Fruit fly (Drosophila melanogaster) whole organism, embryonic: Measurements from ENCODE around the gene CG7149.

Source experiments
- CG10543 ChIP-seq: fragments of 200-800 bp; sonication (Bioruptor generic); optimal IDR thresholded peaks from 3 replicates; lab custom pipeline; 2017; ENCODE audit warnings: missing biosample characterization, mild to moderate bottlenecking, missing genetic modification characterization, moderate library complexity
- CG12104 ChIP-seq: fragments of 200-800 bp; sonication (Bioruptor generic); optimal IDR thresholded peaks from 3 replicates; lab custom pipeline; 2016; ENCODE audit warnings: missing biosample characterization, missing genetic modification characterization
- CG13894 ChIP-seq: fragments of 200-800 bp; sonication (Bioruptor generic); optimal IDR thresholded peaks from 3 replicates; lab custom pipeline; 2018; ENCODE audit warnings: missing biosample characterization, mild to moderate bottlenecking, missing genetic modification characterization, moderate library complexity
- CG14441 ChIP-seq: fragments of 200-800 bp; sonication (Bioruptor generic); IDR thresholded peaks from 2 replicates; pipeline ENCODE4 v1.3.6; 2022; ENCODE audit warnings: missing biosample characterization, missing genetic modification characterization
- CG14860 ChIP-seq: fragments of 200-800 bp; sonication (Bioruptor generic); IDR thresholded peaks from 3 replicates; pipeline ENCODE4 v1.3.6; 2022; ENCODE audit warnings: missing biosample characterization, missing genetic modification characterization; ENCODE audit not compliant: partially characterized antibody
- CG14965 ChIP-seq: fragments of 200-800 bp; sonication (Bioruptor generic); optimal IDR thresholded peaks from 2 replicates; lab custom pipeline; 2016; ENCODE audit warnings: missing biosample characterization, missing genetic modification characterization, borderline replicate concordance
- CG30431 ChIP-seq: fragments of 200-800 bp; sonication (Bioruptor generic); optimal IDR thresholded peaks from 2 replicates; lab custom pipeline; 2017; ENCODE audit warnings: missing biosample characterization, missing genetic modification characterization
- CG4328 ChIP-seq: fragments of 200-800 bp; sonication (Bioruptor generic); optimal IDR thresholded peaks from 3 replicates; lab custom pipeline; 2017; ENCODE audit warnings: missing biosample characterization, missing genetic modification reagents, missing genetic modification characterization
- CG4854 ChIP-seq: fragments of 200-800 bp; sonication (Bioruptor generic); optimal IDR thresholded peaks from 2 replicates; lab custom pipeline; 2016; ENCODE audit warnings: missing biosample characterization, missing genetic modification characterization, inconsistent platforms
- CG6654 ChIP-seq: fragments of 200-800 bp; sonication (Bioruptor generic); optimal IDR thresholded peaks from 2 replicates; lab custom pipeline; 2017; ENCODE audit warnings: missing biosample characterization, mild to moderate bottlenecking, missing genetic modification characterization
- CG8359 ChIP-seq: fragments of 200-800 bp; sonication (Bioruptor generic); optimal IDR thresholded peaks from 2 replicates; lab custom pipeline; 2017; ENCODE audit warnings: missing biosample characterization, mild to moderate bottlenecking, missing genetic modification characterization, borderline replicate concordance
- CG8388 ChIP-seq: fragments of 200-800 bp; sonication (Bioruptor generic); optimal IDR thresholded peaks from 2 replicates; lab custom pipeline; 2019; ENCODE audit warnings: missing biosample characterization, mild to moderate bottlenecking, missing genetic modification characterization, moderate library complexity
- CG8765 ChIP-seq: fragments of 200-800 bp; sonication (Bioruptor generic); IDR thresholded peaks from 2 replicates; pipeline ENCODE4 v1.3.6; 2022; ENCODE audit warnings: missing biosample characterization, missing genetic modification characterization
- CG9727 ChIP-seq: fragments of 200-800 bp; sonication (Bioruptor generic); optimal IDR thresholded peaks from 3 replicates; lab custom pipeline; 2017; ENCODE audit warnings: missing biosample characterization, mild to moderate bottlenecking, missing genetic modification characterization
- CHES-1-like ChIP-seq: fragments of 200-800 bp; sonication (Bioruptor generic); optimal IDR thresholded peaks from 2 replicates; lab custom pipeline; 2016; ENCODE audit warnings: missing biosample characterization, missing genetic modification characterization
- Camta ChIP-seq: fragments of 200-800 bp; sonication (Bioruptor generic); optimal IDR thresholded peaks from 2 replicates; lab custom pipeline; 2016; ENCODE audit warnings: missing biosample characterization, missing genetic modification characterization
- CkIIα-i1 ChIP-seq: fragments of 200-800 bp; sonication (Bioruptor generic); IDR thresholded peaks from 2 replicates; pipeline ENCODE4 v1.3.6; 2022; ENCODE audit warnings: missing biosample characterization, missing genetic modification characterization
- CrebB ChIP-seq: fragments of 200-800 bp; sonication (Bioruptor generic); optimal IDR thresholded peaks from 3 replicates; lab custom pipeline; 2018; ENCODE audit warnings: missing biosample characterization, mild to moderate bottlenecking, missing genetic modification characterization
- Dfd ChIP-seq, 2 experiments: fragments of >200 bp; optimal IDR thresholded peaks; 2 replicates each; lab custom pipeline; 2017; ENCODE audit warnings: missing biosample characterization in 2 of 2, missing genetic modification characterization in 2 of 2
- Dip3 ChIP-seq: fragments of 200-800 bp; sonication (Bioruptor generic); optimal IDR thresholded peaks from 3 replicates; lab custom pipeline; 2016; ENCODE audit warnings: missing biosample characterization, missing genetic modification characterization
- Drgx ChIP-seq: fragments of 200-800 bp; sonication (Bioruptor generic); IDR thresholded peaks from 2 replicates; pipeline ENCODE4 v1.3.6; 2022; ENCODE audit warnings: missing biosample characterization, missing genetic modification characterization
- Fer1 ChIP-seq: fragments of 200-800 bp; sonication (Bioruptor generic); optimal IDR thresholded peaks from 2 replicates; lab custom pipeline; 2017; ENCODE audit warnings: missing biosample characterization, mild to moderate bottlenecking, missing genetic modification characterization
- HLH3B ChIP-seq: fragments of 200-800 bp; sonication (Bioruptor generic); IDR thresholded peaks from 2 replicates; pipeline ENCODE4 v1.3.6; 2022; ENCODE audit warnings: missing biosample characterization, missing genetic modification characterization
- Mrtf ChIP-seq: fragments of 200-800 bp; sonication (Bioruptor generic); IDR thresholded peaks from 3 replicates; pipeline ENCODE4 v1.3.6; 2022; ENCODE audit warnings: missing biosample characterization, missing genetic modification characterization
- Nf-YA ChIP-seq: fragments of 200-800 bp; sonication (Bioruptor generic); IDR thresholded peaks from 2 replicates; pipeline ENCODE4 v1.3.6; 2022; ENCODE audit warnings: missing biosample characterization, missing genetic modification characterization
- Optix ChIP-seq: fragments of 200-800 bp; sonication (Bioruptor generic); IDR thresholded peaks from 3 replicates; pipeline ENCODE4 v1.3.6; 2022; ENCODE audit warnings: missing biosample characterization, missing genetic modification characterization
- Rx ChIP-seq: fragments of 200-800 bp; sonication (Bioruptor generic); IDR thresholded peaks from 2 replicates; pipeline ENCODE4 v1.3.6; 2022; ENCODE audit warnings: missing biosample characterization, missing genetic modification characterization
- Sin3A ChIP-seq: fragments of >200 bp; optimal IDR thresholded peaks from 2 replicates; lab custom pipeline; 2018
- Spps ChIP-seq: fragments of 200-800 bp; sonication (Bioruptor generic); optimal IDR thresholded peaks from 2 replicates; lab custom pipeline; 2018; ENCODE audit warnings: missing biosample characterization, mild to moderate bottlenecking, missing genetic modification characterization
- Sry-δ ChIP-seq: fragments of 200-800 bp; sonication (Bioruptor generic); optimal IDR thresholded peaks from 2 replicates; lab custom pipeline; 2016; ENCODE audit warnings: missing biosample characterization, missing genetic modification characterization
- ara ChIP-seq: fragments of 200-800 bp; sonication (Bioruptor generic); IDR thresholded peaks from 2 replicates; pipeline ENCODE4 v1.3.6; 2022; ENCODE audit warnings: missing biosample characterization, missing genetic modification characterization
- bbx ChIP-seq: fragments of 200-800 bp; sonication (Bioruptor generic); IDR thresholded peaks from 2 replicates; pipeline ENCODE4 v1.3.6; 2022; ENCODE audit warnings: missing biosample characterization, missing genetic modification characterization; ENCODE audit not compliant: partially characterized antibody
- cato ChIP-seq: fragments of 200-800 bp; sonication (Bioruptor generic); optimal IDR thresholded peaks from 2 replicates; lab custom pipeline; 2016; ENCODE audit warnings: missing biosample characterization, missing genetic modification characterization, borderline replicate concordance
- cwo ChIP-seq: fragments of 200-800 bp; sonication (Bioruptor generic); optimal IDR thresholded peaks from 3 replicates; lab custom pipeline; 2017; ENCODE audit warnings: missing biosample characterization, missing genetic modification characterization, mild to moderate bottlenecking, moderate library complexity, missing genetic modification reagents
- esg ChIP-seq: fragments of 200-800 bp; sonication (Bioruptor generic); conservative IDR thresholded peaks from 2 replicates; pipeline ENCODE4 v1.3.6; 2022; ENCODE audit warnings: missing biosample characterization, missing genetic modification characterization
- gce ChIP-seq: fragments of 200-800 bp; sonication (Bioruptor generic); IDR thresholded peaks from 3 replicates; pipeline ENCODE4 v1.3.6; 2022; ENCODE audit warnings: missing biosample characterization, missing genetic modification characterization
- gcm ChIP-seq: fragments of 200-800 bp; sonication (Bioruptor generic); optimal IDR thresholded peaks from 2 replicates; lab custom pipeline; 2019; ENCODE audit warnings: missing biosample characterization, mild to moderate bottlenecking, missing genetic modification characterization, moderate library complexity
- ind ChIP-seq: fragments of 200-800 bp; sonication (Bioruptor generic); optimal IDR thresholded peaks from 3 replicates; lab custom pipeline; 2016; ENCODE audit warnings: missing biosample characterization, missing genetic modification characterization
- insv ChIP-seq, 2 experiments: fragments of 200-800 bp; sonication (Bioruptor generic); optimal IDR thresholded peaks; 3 replicates each; lab custom pipeline; 2016 to 2018; ENCODE audit warnings: missing biosample characterization in 2 of 2, missing genetic modification characterization in 2 of 2
- klu ChIP-seq: fragments of 200-800 bp; sonication (Bioruptor generic); IDR thresholded peaks from 2 replicates; pipeline ENCODE4 v1.3.6; 2022; ENCODE audit warnings: missing biosample characterization, missing genetic modification characterization
- maf-S ChIP-seq: fragments of 200-800 bp; sonication (Bioruptor generic); optimal IDR thresholded peaks from 2 replicates; lab custom pipeline; 2016; ENCODE audit warnings: missing biosample characterization, missing genetic modification characterization
- phol ChIP-seq: fragments of 200-800 bp; sonication (Bioruptor generic); optimal IDR thresholded peaks from 3 replicates; lab custom pipeline; 2018; ENCODE audit warnings: missing biosample characterization, mild to moderate bottlenecking, missing genetic modification characterization, moderate library complexity
- prd ChIP-seq, 3 experiments: fragments of >200 bp in 2 of 3; fragments of 200-800 bp in 1 of 3; sonication (Bioruptor generic) in 1 of 3; optimal IDR thresholded peaks in 2 of 3; IDR thresholded peaks in 1 of 3; 2 replicates in 2 of 3; 3 replicates in 1 of 3; pipeline versions ENCODE4 v1.3.6 to Lab custom; 2017 to 2022; ENCODE audit warnings: missing biosample characterization in 1 of 3, missing genetic modification characterization in 1 of 3
- slbo ChIP-seq: fragments of 200-800 bp; sonication (Bioruptor generic); IDR thresholded peaks from 2 replicates; pipeline ENCODE4 v1.3.6; 2022; ENCODE audit warnings: missing biosample characterization, missing genetic modification characterization
- so ChIP-seq: fragments of 200-800 bp; sonication (Bioruptor generic); IDR thresholded peaks from 3 replicates; pipeline ENCODE4 v1.3.6; 2022; ENCODE audit warnings: missing biosample characterization, missing genetic modification characterization
- trh ChIP-seq: fragments of 200-800 bp; sonication (Bioruptor generic); optimal IDR thresholded peaks from 2 replicates; lab custom pipeline; 2016; ENCODE audit warnings: missing biosample characterization, missing genetic modification characterization
- z ChIP-seq: fragments of 200-800 bp; sonication (Bioruptor generic); IDR thresholded peaks from 3 replicates; pipeline ENCODE4 v1.3.6; 2022; ENCODE audit warnings: missing biosample characterization, missing genetic modification characterization

The CG7149 gene

dm6 chr2L:7827045-7828004 is 37.0 kb upstream of the CG7149 start, which contains the start of the genes Rack1 and mts (continued):
- TF ChIP-seq CkIIα-i1 (GFP tag; lab: Robert Waterston, UW) (0 out of 2 replicates have a peak, but pooled peaks have one; percentile 7), insv (GFP tag; optimal IDR thresholded peaks at IDR 0.05; lab: Kevin White, UChicago) (peak in 1 of 2 experiments; percentile 69), Rx (GFP tag; lab: Robert Waterston, UW) (peak; percentile 74), trh (GFP tag; lab: Kevin White, UChicago) (peak; percentile 56), CG14965 (GFP tag; lab: Kevin White, UChicago) (no peak), CG14860 (GFP tag; lab: Robert Waterston, UW) (no peak), cato (GFP tag; lab: Kevin White, UChicago) (peak; percentile 67), CG10543 (GFP tag; lab: Kevin White, UChicago) (peak; percentile 91), CG8765 (GFP tag; lab: Robert Waterston, UW) (no peak; the same call in 1 of the 2 replicates), maf-S (GFP tag; lab: Kevin White, UChicago) (peak; percentile 82), Spps (tag; lab: Kevin White, UChicago) (peak; percentile 33), Sin3A (lab: Kevin White, UChicago) (peak; percentile 24), Fer1 (GFP tag; lab: Kevin White, UChicago) (peak; percentile 90), CG8359 (GFP tag; lab: Kevin White, UChicago) (peak; percentile 74), klu (GFP tag; lab: Robert Waterston, UW) (peak; percentile 40; the same call in 1 of the 2 replicates), CG6654 (GFP tag; lab: Kevin White, UChicago) (peak; percentile 60), bbx (GFP tag; lab: Robert Waterston, UW) (peak; percentile 70), CG4854 (GFP tag; lab: Kevin White, UChicago) (peak; percentile 60), Sry-δ (GFP tag; lab: Kevin White, UChicago) (peak; percentile 34), Mrtf (peak; percentile 16; the same call in 1 of the 3 replicates), cwo (peak; percentile 60), esg (no peak), phol (tag; lab: Kevin White, UChicago) (peak; percentile 77), CG9727 (GFP tag; lab: Kevin White, UChicago) (peak; percentile 89), CG12104 (GFP tag; lab: Kevin White, UChicago) (peak; percentile 79), prd (optimal IDR thresholded peaks at IDR 0.05; lab: Kevin White, UChicago) (no peak), prd (GFP tag; IDR thresholded peaks at IDR 0.05; lab: Robert Waterston, UW) (peak; percentile 57; the same call in 2 of the 3 replicates), CHES-1-like (peak; percentile 64), slbo (GFP tag; lab: Robert Waterston, UW) (peak; percentile 84), ind (GFP tag; lab: Kevin White, UChicago) (peak; percentile 66), gcm (GFP tag; lab: Kevin White, UChicago) (peak; percentile 70), Nf-YA (GFP tag; lab: Robert Waterston, UW) (peak; percentile 85), ara (GFP tag; lab: Robert Waterston, UW) (peak; percentile 64), CrebB (tag; lab: Kevin White, UChicago) (peak; percentile 88), Dip3 (GFP tag; lab: Kevin White, UChicago) (peak; percentile 59), Drgx (GFP tag; lab: Robert Waterston, UW) (peak; percentile 50; the same call in 1 of the 2 replicates), CG4328 (GFP tag; lab: Kevin White, UChicago) (peak; percentile 79), CG13894 (tag; lab: Kevin White, UChicago) (peak; percentile 80), Camta (peak; percentile 83), CG30431 (GFP tag; lab: Kevin White, UChicago) (peak; percentile 71), Dfd (GFP tag; optimal IDR thresholded peaks at IDR 0.05; lab: Kevin White, UChicago) (no peak), CG14441 (peak; percentile 67), Optix (GFP tag; lab: Robert Waterston, UW) (peak; percentile 57; the same call in 2 of the 3 replicates), gce (GFP tag; lab: Robert Waterston, UW) (peak; percentile 88; the same call in 2 of the 3 replicates), CG8388 (GFP tag; lab: Kevin White, UChicago) (peak; percentile 58), HLH3B (GFP tag; lab: Robert Waterston, UW) (peak; percentile 84), so (GFP tag; lab: Robert Waterston, UW) (peak; percentile 82; the same call in 2 of the 3 replicates), z (0 out of 3 replicates have a peak, but pooled peaks have one; percentile 42)
